Worm (Caenorhabditis elegans): ENCODE results near the gene srg-69.

Gene srg-69

ce11 chrII:5364516-5364915 lies 9.0 kb downstream of the srg-69 start:
- TF ChIP-seq tra-4 (tag; optimal IDR thresholded peaks at IDR 0.05) (no peak), hmg-4 (GFP tag; optimal IDR thresholded peaks at IDR 0.05) (no peak), ama-1 (optimal IDR thresholded peaks at IDR 0.05) (no peak), tbx-37 (GFP tag; conservative IDR thresholded peaks at IDR 0.05) (no peak)

- TF ChIP-seq hmg-4 (GFP tag; optimal IDR thresholded peaks at IDR 0.05), result no peak
- no peak for TF ChIP-seq ceh-13 (GFP tag; optimal IDR thresholded peaks at IDR 0.05)
- no peak for TF ChIP-seq flt-1 (GFP tag; IDR thresholded peaks at IDR 0.05)
- no peak for TF ChIP-seq ama-1 (optimal IDR thresholded peaks at IDR 0.05)
- no peak for TF ChIP-seq tbx-11 (GFP tag; IDR thresholded peaks at IDR 0.05)
- no peak for TF ChIP-seq pes-1 (GFP tag; IDR thresholded peaks at IDR 0.05)
- TF ChIP-seq ceh-36 (tag; optimal IDR thresholded peaks at IDR 0.05), result no peak
- no peak for TF ChIP-seq hnd-1 (tag; optimal IDR thresholded peaks at IDR 0.05)
- TF ChIP-seq F13C5.2 (tag; optimal IDR thresholded peaks at IDR 0.05), result no peak
- TF ChIP-seq hmbx-1 (tag; optimal IDR thresholded peaks at IDR 0.05), result no peak
- TF ChIP-seq B0310.2 (tag; optimal IDR thresholded peaks at IDR 0.05), result no peak
- TF ChIP-seq tbx-37 (GFP tag; conservative IDR thresholded peaks at IDR 0.05), result no peak
- no peak for TF ChIP-seq tra-4 (tag; optimal IDR thresholded peaks at IDR 0.05)
- no peak for TF ChIP-seq scrt-1 (GFP tag; IDR thresholded peaks at IDR 0.05)
- TF ChIP-seq aly-1 (tag; optimal IDR thresholded peaks at IDR 0.05), result no peak
- TF ChIP-seq sea-1 (GFP tag; conservative IDR thresholded peaks at IDR 0.05), result no peak
- no peak for TF ChIP-seq ets-7 (tag; optimal IDR thresholded peaks at IDR 0.05)
Measured at ce11 chrII:5365645-5366044, 10.2 kb downstream of the srg-69 start, which contains the start of gene F09E5.16. Gene F09E5.16 (minus strand): TSS chrII:5365745.

- TF ChIP-seq tbx-11 (GFP tag; IDR thresholded peaks at IDR 0.05) (no peak), scrt-1 (GFP tag; IDR thresholded peaks at IDR 0.05) (no peak), flt-1 (GFP tag; IDR thresholded peaks at IDR 0.05) (no peak), hmbx-1 (tag; optimal IDR thresholded peaks at IDR 0.05) (no peak), ceh-36 (tag; optimal IDR thresholded peaks at IDR 0.05) (no peak), pes-1 (GFP tag; IDR thresholded peaks at IDR 0.05) (no peak), tra-4 (tag; optimal IDR thresholded peaks at IDR 0.05) (no peak), ceh-13 (GFP tag; optimal IDR thresholded peaks at IDR 0.05) (no peak), B0310.2 (tag; optimal IDR thresholded peaks at IDR 0.05) (no peak), tbx-37 (GFP tag; conservative IDR thresholded peaks at IDR 0.05) (no peak), ets-7 (tag; optimal IDR thresholded peaks at IDR 0.05) (no peak)
Measured at ce11 chrII:5370641-5371040, 15.2 kb downstream of the srg-69 start, which contains the start of gene F09E5.12. Gene F09E5.12 (minus strand): TSS chrII:5370741.

ce11 chrII:5373275-5374047 lies 18.0 kb downstream of the srg-69 start, which contains the start of the genes agt-2 and F09E5.3:
Gene agt-2 (minus strand): TSS chrII:5373827.
Gene F09E5.3 (plus strand): TSS chrII:5373997.
- TF ChIP-seq ama-1 (optimal IDR thresholded peaks at IDR 0.05) (no peak), pes-1 (GFP tag; IDR thresholded peaks at IDR 0.05) (no peak), scrt-1 (GFP tag; IDR thresholded peaks at IDR 0.05) (no peak), hmg-4 (GFP tag; optimal IDR thresholded peaks at IDR 0.05) (peak; percentile 20), hnd-1 (tag; optimal IDR thresholded peaks at IDR 0.05) (no peak), sea-1 (GFP tag; conservative IDR thresholded peaks at IDR 0.05) (no peak), tbx-11 (GFP tag; IDR thresholded peaks at IDR 0.05) (no peak), F13C5.2 (tag; optimal IDR thresholded peaks at IDR 0.05) (peak; percentile 36), ets-7 (tag; optimal IDR thresholded peaks at IDR 0.05) (no peak), ceh-13 (GFP tag; optimal IDR thresholded peaks at IDR 0.05) (no peak), B0310.2 (tag; optimal IDR thresholded peaks at IDR 0.05) (no peak), flt-1 (GFP tag; IDR thresholded peaks at IDR 0.05) (0 out of 2 replicates have a peak, but pooled peaks have one; percentile 54), hmbx-1 (tag; optimal IDR thresholded peaks at IDR 0.05) (no peak), aly-1 (tag; optimal IDR thresholded peaks at IDR 0.05) (no peak), ceh-36 (tag; optimal IDR thresholded peaks at IDR 0.05) (no peak), tra-4 (tag; optimal IDR thresholded peaks at IDR 0.05) (no peak), tbx-37 (GFP tag; conservative IDR thresholded peaks at IDR 0.05) (0 out of 2 replicates have a peak, but pooled peaks have one; percentile 27)

- TF ChIP-seq tra-4 (tag; optimal IDR thresholded peaks at IDR 0.05) (no peak), ceh-36 (tag; optimal IDR thresholded peaks at IDR 0.05) (no peak), tbx-11 (GFP tag; IDR thresholded peaks at IDR 0.05) (no peak), hmg-4 (GFP tag; optimal IDR thresholded peaks at IDR 0.05) (no peak), hnd-1 (tag; optimal IDR thresholded peaks at IDR 0.05) (no peak), tbx-37 (GFP tag; conservative IDR thresholded peaks at IDR 0.05) (no peak)
Measured at ce11 chrII:5374967-5375366, 19.5 kb downstream of the srg-69 start, which contains the start of gene algn-2. Gene algn-2 (plus strand): TSS chrII:5375267.

- no peak for TF ChIP-seq sea-1 (GFP tag; conservative IDR thresholded peaks at IDR 0.05)
- no peak for TF ChIP-seq ceh-13 (GFP tag; optimal IDR thresholded peaks at IDR 0.05)
- TF ChIP-seq flt-1 (GFP tag; IDR thresholded peaks at IDR 0.05), result no peak
- TF ChIP-seq aly-1 (tag; optimal IDR thresholded peaks at IDR 0.05), result no peak
- TF ChIP-seq F13C5.2 (tag; optimal IDR thresholded peaks at IDR 0.05), result no peak
- TF ChIP-seq ceh-36 (tag; optimal IDR thresholded peaks at IDR 0.05), result no peak
- TF ChIP-seq hmbx-1 (tag; optimal IDR thresholded peaks at IDR 0.05), result no peak
- no peak for TF ChIP-seq scrt-1 (GFP tag; IDR thresholded peaks at IDR 0.05)
- no peak for TF ChIP-seq hnd-1 (tag; optimal IDR thresholded peaks at IDR 0.05)
- no peak for TF ChIP-seq tbx-11 (GFP tag; IDR thresholded peaks at IDR 0.05)
Measured at ce11 chrII:5377467-5378238, 22.2 kb downstream of the srg-69 start, which contains the start of gene prdx-2. Gene prdx-2 (plus strand): TSS chrII:5378195.

ce11 chrII:5378239-5378521 lies 22.7 kb downstream of the srg-69 start:
- TF ChIP-seq hmg-4 (GFP tag; optimal IDR thresholded peaks at IDR 0.05) (no peak), pes-1 (GFP tag; IDR thresholded peaks at IDR 0.05) (no peak), ama-1 (optimal IDR thresholded peaks at IDR 0.05) (no peak), scrt-1 (GFP tag; IDR thresholded peaks at IDR 0.05) (no peak)

Data from whole organism, early embryonic.